Worm (Caenorhabditis elegans): Measurements from ENCODE around the gene mtre-1.

The mtre-1 gene

DNA sequence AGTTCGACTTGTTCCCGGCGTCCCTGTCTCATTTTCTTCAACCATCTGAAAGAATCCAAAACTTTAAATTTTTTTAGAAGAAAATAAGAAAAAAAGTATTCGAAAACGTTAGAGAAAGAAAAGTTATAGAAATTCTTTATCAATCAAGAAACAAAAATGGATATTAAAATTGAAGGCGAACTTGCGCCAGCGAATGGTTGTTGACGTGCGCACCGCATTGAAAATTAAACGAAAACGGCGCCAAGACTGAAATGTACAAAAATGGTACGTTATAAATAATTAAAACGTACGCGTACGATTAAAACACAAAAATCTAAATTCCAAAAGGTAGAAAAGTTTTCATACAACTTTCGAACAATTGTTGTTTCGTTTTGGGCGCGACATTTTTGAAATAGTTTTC is 36.4 kb upstream of the mtre-1 start, which contains the start of gene K02C4.3 (continued):
- peak; percentile 85 for TF ChIP-seq nhr-71 (tag; optimal IDR thresholded peaks at IDR 0.05)
- peak; percentile 44 for TF ChIP-seq egl-13 (tag; optimal IDR thresholded peaks at IDR 0.05)
- TF ChIP-seq unc-62 (GFP tag; optimal IDR thresholded peaks at IDR 0.05), result no peak
- no peak for TF ChIP-seq ztf-4 (tag; optimal IDR thresholded peaks at IDR 0.05)

DNA sequence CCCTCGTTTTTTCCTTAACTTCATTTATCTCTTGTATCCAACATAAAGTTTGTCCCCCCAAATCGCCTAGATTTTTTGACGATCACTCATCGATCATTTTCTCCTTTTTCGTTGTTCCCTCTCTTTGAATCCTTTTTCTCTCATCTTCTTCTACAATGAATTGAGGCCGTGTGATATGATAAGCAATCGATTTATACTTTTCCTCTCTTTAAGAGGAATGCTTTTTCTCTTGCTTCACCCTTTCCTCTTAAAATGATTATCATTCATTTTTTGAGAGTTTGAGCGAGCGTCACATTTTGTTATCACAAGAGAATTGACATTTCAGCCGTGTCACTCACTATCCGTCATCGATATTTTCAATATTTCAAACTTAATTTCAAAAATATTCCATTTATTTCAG is 27.7 kb upstream of the mtre-1 start, which contains the start of gene K02C4.5:
Gene K02C4.5, plus strand, starts transcription at position 395 of the 400 bp plus-strand sequence.
- TF ChIP-seq mab-9 (GFP tag; IDR thresholded peaks at IDR 0.05), result no peak
- TF ChIP-seq jun-1 (tag; optimal IDR thresholded peaks at IDR 0.05), result no peak
- TF ChIP-seq ets-5 (GFP tag; IDR thresholded peaks at IDR 0.05), result no peak
- TF ChIP-seq blmp-1 (tag; optimal IDR thresholded peaks at IDR 0.05), result peak; percentile 89
- peak; percentile 7 for TF ChIP-seq nhr-20 (tag; optimal IDR thresholded peaks at IDR 0.05)
- peak; percentile 15 for TF ChIP-seq lin-14 (GFP tag; optimal IDR thresholded peaks at IDR 0.05)
- peak; percentile 33 for TF ChIP-seq mep-1 (tag; optimal IDR thresholded peaks at IDR 0.05)
- TF ChIP-seq nhr-71 (tag; optimal IDR thresholded peaks at IDR 0.05), result peak; percentile 0
- TF ChIP-seq elt-3 (tag; optimal IDR thresholded peaks at IDR 0.05), result peak in 2 of 6 experiments; percentile 50 to 62
- peak; percentile 58 for TF ChIP-seq elt-2 (tag; optimal IDR thresholded peaks at IDR 0.05)

DNA sequence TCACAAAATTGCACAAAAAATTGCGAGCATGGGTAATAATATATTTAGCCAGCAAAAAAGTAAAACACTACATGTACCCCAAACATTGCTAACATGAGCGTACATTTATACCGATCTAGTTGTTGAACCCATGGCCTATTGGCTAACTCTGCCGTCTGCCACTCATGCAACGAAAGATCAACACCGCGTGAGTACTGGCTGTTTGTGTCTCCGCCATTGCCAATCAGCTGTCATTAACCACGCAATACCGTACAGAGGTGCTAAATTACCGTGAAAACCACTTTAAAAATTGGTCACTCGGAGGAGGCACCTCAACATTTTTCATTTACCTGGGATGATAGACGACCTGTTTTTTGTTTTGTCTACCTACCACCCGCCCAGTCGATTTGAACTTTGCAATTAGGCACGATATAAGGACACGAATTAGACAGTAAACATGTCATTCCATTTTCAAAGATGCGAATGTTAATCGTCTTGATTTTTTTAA is 25.0 kb upstream of the mtre-1 start, which contains the start of gene K02C4.2:
Gene K02C4.2, plus strand, starts transcription at position 437 of the 487 bp plus-strand sequence.
- TF ChIP-seq nhr-84 (tag; optimal IDR thresholded peaks at IDR 0.05) (no peak), alr-1 (tag; optimal IDR thresholded peaks at IDR 0.05; ENCODE audit: borderline replicate concordance) (no peak), ama-1 (optimal IDR thresholded peaks at IDR 0.05) (no peak), lin-13 (GFP tag; optimal IDR thresholded peaks at IDR 0.05) (peak; percentile 69), grh-1 (GFP tag; IDR thresholded peaks at IDR 0.05) (no peak), nhr-19 (GFP tag; conservative IDR thresholded peaks at IDR 0.05) (peak; percentile 71), zag-1 (tag; optimal IDR thresholded peaks at IDR 0.05) (no peak), nhr-77 (tag; optimal IDR thresholded peaks at IDR 0.05) (peak; percentile 75), ztf-11 (tag; optimal IDR thresholded peaks at IDR 0.05) (peak in 1 of 2 experiments; percentile 7), lsy-2 (tag; optimal IDR thresholded peaks at IDR 0.05) (peak; percentile 59 to 83), nhr-20 (tag; optimal IDR thresholded peaks at IDR 0.05) (peak; percentile 83), dpl-1 (GFP tag; optimal IDR thresholded peaks at IDR 0.05) (peak; percentile 28 to 62 (median 60)), fkh-10 (GFP tag; optimal IDR thresholded peaks at IDR 0.05) (no peak), egl-13 (tag; optimal IDR thresholded peaks at IDR 0.05) (no peak), elt-3 (tag; optimal IDR thresholded peaks at IDR 0.05) (peak in 3 of 6 experiments; percentile 28 to 77 (median 42)), fkh-8 (tag; optimal IDR thresholded peaks at IDR 0.05) (peak; percentile 47), sup-37 (GFP tag; optimal IDR thresholded peaks at IDR 0.05) (peak; percentile 73), fkh-4 (tag; optimal IDR thresholded peaks at IDR 0.05; ENCODE audit: borderline replicate concordance) (no peak), tbx-2 (tag; optimal IDR thresholded peaks at IDR 0.05) (peak; percentile 68), xbp-1 (tag; optimal IDR thresholded peaks at IDR 0.05) (peak; percentile 56), blmp-1 (tag; optimal IDR thresholded peaks at IDR 0.05) (no peak), ceh-8 (GFP tag; optimal IDR thresholded peaks at IDR 0.05) (peak; percentile 52), nhr-11 (tag; optimal IDR thresholded peaks at IDR 0.05) (no peak), egl-27 (tag; optimal IDR thresholded peaks at IDR 0.05) (peak in 1 of 2 experiments; percentile 23), lin-14 (GFP tag; optimal IDR thresholded peaks at IDR 0.05) (peak; percentile 78), efl-3 (GFP tag; optimal IDR thresholded peaks at IDR 0.05) (no peak), nhr-90 (tag; optimal IDR thresholded peaks at IDR 0.05; ENCODE audit: poor library complexity) (peak; percentile 83), rnt-1 (tag; optimal IDR thresholded peaks at IDR 0.05) (peak; percentile 81), nhr-85 (tag) (peak; percentile 84), ces-1 (GFP tag; optimal IDR thresholded peaks at IDR 0.05) (no peak), pqm-1 (tag; optimal IDR thresholded peaks at IDR 0.05) (no peak), unc-130 (tag; optimal IDR thresholded peaks at IDR 0.05) (peak; percentile 89), tlp-1 (tag; optimal IDR thresholded peaks at IDR 0.05) (no peak), skn-1 (tag; optimal IDR thresholded peaks at IDR 0.05) (peak; percentile 78), mep-1 (tag; optimal IDR thresholded peaks at IDR 0.05) (peak; percentile 87), lin-39 (tag; optimal IDR thresholded peaks at IDR 0.05) (peak; percentile 18), nhr-76 (tag; optimal IDR thresholded peaks at IDR 0.05) (peak; percentile 71), nhr-12 (tag; optimal IDR thresholded peaks at IDR 0.05) (no peak), elt-2 (tag; optimal IDR thresholded peaks at IDR 0.05) (peak; percentile 59), mef-2 (tag; optimal IDR thresholded peaks at IDR 0.05) (no peak), ceh-88 (GFP tag; IDR thresholded peaks at IDR 0.05) (no peak), aha-1 (tag; optimal IDR thresholded peaks at IDR 0.05) (no peak)

Measured in whole organism, L1 larva.